Worm (Caenorhabditis elegans): ENCODE results near the gene C32H11.4.
A peak's percentile ranks its signal among the peaks of the same experiment; 100 is the strongest.

The C32H11.4 gene

DNA sequence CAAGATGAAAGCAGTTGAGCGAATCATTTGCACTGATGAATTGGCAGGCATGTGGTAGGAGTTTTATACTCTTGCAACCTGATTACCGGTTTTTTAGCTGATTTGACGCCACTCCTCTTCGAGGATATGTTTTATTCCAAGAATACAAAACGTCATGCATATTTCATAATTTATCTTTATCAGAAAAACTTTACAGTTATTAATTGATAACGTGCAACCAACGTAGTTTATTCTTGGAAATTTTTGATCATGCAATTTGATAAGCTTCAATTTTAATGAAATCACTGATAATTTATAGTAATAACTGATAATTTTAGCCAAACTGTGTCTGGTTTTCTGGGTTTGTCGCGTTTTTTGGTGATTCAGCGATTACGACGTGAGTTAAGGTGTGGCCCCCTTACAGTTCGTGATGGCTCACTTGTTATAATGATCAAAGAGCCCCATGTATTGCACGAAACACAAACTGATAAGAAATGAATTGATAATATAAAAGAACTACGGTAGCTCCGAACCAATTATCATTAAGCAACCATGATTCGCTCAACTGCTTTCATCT is 15.2 kb downstream of the C32H11.4 start, which contains the start of the genes cld-1 and dod-21:
TSS of gene cld-1 (minus strand) at position 51 of the 556 bp plus-strand sequence.
TSS of gene dod-21 (plus strand) at position 518 of the 556 bp plus-strand sequence.
- TF ChIP-seq F33H1.4 (GFP tag; IDR thresholded peaks at IDR 0.05) (no peak), nhr-80 (tag; optimal IDR thresholded peaks at IDR 0.05) (peak; percentile 69), nfyb-1 (GFP tag; IDR thresholded peaks at IDR 0.05) (peak; percentile 78)

DNA sequence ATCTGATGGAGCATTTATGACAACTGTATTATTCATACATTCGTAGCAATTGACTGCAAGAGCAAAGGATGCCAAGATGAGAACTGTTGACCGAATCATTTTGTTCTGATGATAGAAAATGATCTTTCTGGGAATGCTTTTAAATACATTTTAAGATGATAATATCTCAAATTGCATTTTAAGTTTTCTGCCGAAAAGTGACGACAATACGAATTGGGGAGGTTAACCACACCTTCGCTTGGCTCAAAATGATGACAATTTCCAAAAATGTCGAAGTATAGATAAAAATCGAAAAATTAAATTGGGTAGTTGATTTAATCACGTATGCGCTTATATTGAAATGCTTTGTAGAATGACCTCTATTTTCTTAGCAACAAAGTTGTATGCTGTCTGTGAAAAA is 20.2 kb downstream of the C32H11.4 start, which contains the start of gene dod-24:
TSS of gene dod-24 (minus strand) at position 101 of the 400 bp plus-strand sequence.
- TF ChIP-seq gei-17 (GFP tag; optimal IDR thresholded peaks at IDR 0.05) (no peak), F57C9.4 (tag; optimal IDR thresholded peaks at IDR 0.05) (no peak), pbrm-1 (GFP tag; IDR thresholded peaks at IDR 0.05) (no peak), cebp-1 (GFP tag; IDR thresholded peaks at IDR 0.05) (no peak), cebp-1 (tag; optimal IDR thresholded peaks at IDR 0.05) (no peak)

DNA sequence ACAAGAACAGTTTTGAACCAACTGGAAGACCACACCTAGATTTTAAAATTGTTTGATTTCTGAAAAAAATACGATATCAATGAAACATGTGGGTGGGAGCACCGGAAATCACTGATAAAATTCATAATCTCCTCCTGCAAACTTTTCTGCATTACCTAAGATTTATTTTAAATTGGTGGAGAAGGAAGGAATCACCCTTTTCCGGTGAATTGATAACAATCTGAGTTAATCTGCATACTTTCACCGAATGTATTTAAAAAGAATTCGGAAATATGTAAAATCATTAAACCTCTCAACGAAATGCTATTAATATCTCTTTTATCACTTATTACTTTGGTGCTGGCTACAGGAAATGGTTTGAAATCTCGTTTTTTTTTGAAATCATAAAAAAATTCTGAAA is 21.6 kb downstream of the C32H11.4 start, which contains the start of gene dct-19:
TSS of gene dct-19 (plus strand) at position 301 of the 400 bp plus-strand sequence.
- TF ChIP-seq athp-1 (tag; optimal IDR thresholded peaks at IDR 0.05) (no peak), ceh-40 (GFP tag; IDR thresholded peaks at IDR 0.05) (no peak), T26A5.8 (tag; optimal IDR thresholded peaks at IDR 0.05) (no peak), ceh-79 (tag; optimal IDR thresholded peaks at IDR 0.05) (no peak), hmg-20 (GFP tag; IDR thresholded peaks at IDR 0.05) (no peak), ztf-26 (tag; optimal IDR thresholded peaks at IDR 0.05) (no peak)

DNA sequence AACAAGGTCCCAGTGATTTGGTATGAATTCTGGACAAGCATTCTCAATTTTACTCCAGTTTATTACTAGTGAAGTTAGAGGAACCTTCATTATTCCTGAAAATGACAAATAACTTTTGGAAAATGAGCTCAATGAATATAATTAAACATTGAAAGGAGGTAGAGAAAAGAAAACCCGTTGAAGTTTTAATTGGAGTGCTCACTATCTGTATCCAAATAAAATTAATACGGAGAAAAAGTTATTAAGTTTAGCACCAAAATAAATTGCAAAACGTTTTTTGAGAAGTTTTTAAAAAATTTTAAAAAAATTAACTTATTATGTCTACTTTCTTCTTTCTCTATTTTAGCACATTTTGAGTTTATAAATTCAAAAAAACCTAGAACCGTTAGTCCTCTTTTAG is 25.4 kb downstream of the C32H11.4 start, which contains the start of gene F55G11.1:
TSS of gene F55G11.1 (minus strand) at position 101 of the 400 bp plus-strand sequence.
- TF ChIP-seq ceh-58 (GFP tag; IDR thresholded peaks at IDR 0.05) (no peak), sea-2 (GFP tag; IDR thresholded peaks at IDR 0.05) (no peak), rcor-1 (GFP tag; IDR thresholded peaks at IDR 0.05) (no peak), ceh-79 (tag; optimal IDR thresholded peaks at IDR 0.05) (no peak), nfyb-1 (GFP tag; IDR thresholded peaks at IDR 0.05) (no peak), nhr-27 (tag; optimal IDR thresholded peaks at IDR 0.05) (no peak), ztf-18 (tag; optimal IDR thresholded peaks at IDR 0.05) (no peak), B0261.1 (tag; optimal IDR thresholded peaks at IDR 0.05) (no peak), lin-40 (tag; optimal IDR thresholded peaks at IDR 0.05) (no peak), madf-10 (tag; optimal IDR thresholded peaks at IDR 0.05) (no peak), F37B4.10 (GFP tag; IDR thresholded peaks at IDR 0.05) (no peak), ZK185.1 (tag; optimal IDR thresholded peaks at IDR 0.05; ENCODE audit: poor library complexity, severe bottlenecking) (no peak)

DNA sequence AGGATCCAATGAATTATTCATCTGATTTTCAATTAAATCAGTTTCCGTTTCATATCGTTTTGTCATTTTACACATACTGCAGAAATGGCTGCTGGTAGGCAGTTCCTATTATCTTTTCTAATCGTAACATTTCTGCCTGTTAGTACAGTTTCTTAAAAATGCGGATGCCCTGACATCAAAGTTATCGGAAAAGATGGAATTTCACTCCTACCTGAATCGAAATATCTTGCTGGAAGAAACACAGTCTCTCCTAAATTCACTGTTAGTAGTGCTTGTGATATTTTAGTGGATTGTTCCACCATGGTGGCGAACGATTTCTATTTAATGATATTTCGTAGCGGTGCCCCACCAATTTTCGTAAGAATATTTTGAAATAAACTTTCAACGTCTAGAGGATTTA is 27.4 kb downstream of the C32H11.4 start, which contains the start of gene F55G11.10:
TSS of gene F55G11.10 (plus strand) at position 301 of the 400 bp plus-strand sequence.
- TF ChIP-seq repo-1 (tag; optimal IDR thresholded peaks at IDR 0.05), result no peak
- TF ChIP-seq rpc-1 (optimal IDR thresholded peaks at IDR 0.05), result no peak
- TF ChIP-seq rpc-1 (tag; optimal IDR thresholded peaks at IDR 0.05), result no peak
- TF ChIP-seq snpc-1.1 (tag; optimal IDR thresholded peaks at IDR 0.05; ENCODE audit: insufficient read depth), result no peak
- no peak for TF ChIP-seq bed-1 (GFP tag; IDR thresholded peaks at IDR 0.05)
- TF ChIP-seq nhr-27 (tag; optimal IDR thresholded peaks at IDR 0.05), result no peak
- TF ChIP-seq hlh-26 (GFP tag; conservative IDR thresholded peaks at IDR 0.05), result no peak
- TF ChIP-seq nfyb-1 (GFP tag; IDR thresholded peaks at IDR 0.05), result no peak
- no peak for TF ChIP-seq B0035.1 (tag; optimal IDR thresholded peaks at IDR 0.05)
- no peak for TF ChIP-seq ZK185.1 (tag; optimal IDR thresholded peaks at IDR 0.05; ENCODE audit: poor library complexity, severe bottlenecking)
- no peak for TF ChIP-seq nhr-80 (tag; optimal IDR thresholded peaks at IDR 0.05)
- no peak for TF ChIP-seq madf-6 (GFP tag; IDR thresholded peaks at IDR 0.05)
- TF ChIP-seq hlh-12 (tag; optimal IDR thresholded peaks at IDR 0.05), result no peak
- no peak for TF ChIP-seq ztf-18 (tag; optimal IDR thresholded peaks at IDR 0.05)
- no peak for TF ChIP-seq akir-1 (GFP tag; optimal IDR thresholded peaks at IDR 0.05)
- no peak for TF ChIP-seq bed-2 (GFP tag; IDR thresholded peaks at IDR 0.05)
- TF ChIP-seq let-526 (GFP tag; IDR thresholded peaks at IDR 0.05), result no peak

All from whole organism, young adult.